Worm (Caenorhabditis elegans) whole organism, L4/young adult: ENCODE measurements around the gene C34F6.12.

Experiments
- W03F9.2 ChIP-seq: fragments of 150-350 bp; optimal IDR thresholded peaks from 2 replicates; lab custom pipeline; 2014; ENCODE audit warnings: missing biosample characterization, missing genetic modification characterization
- dao-5 ChIP-seq: sonication (generic microtip); optimal IDR thresholded peaks from 2 replicates; lab custom pipeline; 2016; ENCODE audit warnings: missing genotype, missing genetic modification characterization, moderate library complexity, missing compliant biosample characterization

DNA sequence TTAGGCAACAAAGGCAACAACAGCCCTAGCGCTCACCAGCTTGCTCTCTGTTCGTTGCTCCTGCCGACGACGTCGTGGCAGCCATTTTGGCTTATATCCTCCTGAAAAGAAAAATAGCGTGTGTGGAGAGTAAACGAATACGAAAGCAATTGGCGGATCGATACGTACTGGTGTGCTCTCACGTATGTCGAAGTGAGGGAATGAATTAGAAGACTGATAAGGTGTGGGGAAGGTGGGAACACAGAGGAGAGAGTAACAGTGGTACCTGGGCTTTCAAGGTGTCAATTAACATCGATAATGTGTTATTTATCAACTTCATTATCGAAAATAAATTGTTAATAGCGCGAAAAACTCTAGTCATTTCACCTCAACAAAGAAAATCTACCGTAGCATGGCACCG is 17.7 kb downstream of the C34F6.12 start, which contains the start of gene C34F6.5:
- TF ChIP-seq W03F9.2 (tag; lab: Kevin White, UChicago) (no peak), dao-5 (tag; lab: Kevin White, UChicago) (no peak)
